Fruit fly (Drosophila melanogaster): ENCODE results near the gene CG12984.

dm6 chr3L:20950136-20950499 lies 41.4 kb upstream of the CG12984 start:
- TF ChIP-seq ranshi (GFP tag; IDR thresholded peaks at IDR 0.05) (no peak; the same call in 1 of the 2 replicates), CG7786 (GFP tag; optimal IDR thresholded peaks at IDR 0.05) (no peak), E2f1 (GFP tag; IDR thresholded peaks at IDR 0.05) (no peak), CG6175 (GFP tag; IDR thresholded peaks at IDR 0.05) (no peak), CG1832 (GFP tag; optimal IDR thresholded peaks at IDR 0.05) (no peak), CG10209 (GFP tag; optimal IDR thresholded peaks at IDR 0.05) (peak; percentile 55), crc (GFP tag; optimal IDR thresholded peaks at IDR 0.05) (no peak), odd (GFP tag; optimal IDR thresholded peaks at IDR 0.05) (no peak), sim (GFP tag; IDR thresholded peaks at IDR 0.05) (0 out of 2 replicates have a peak, but pooled peaks have one; percentile 15), zfh1 (GFP tag; IDR thresholded peaks at IDR 0.05) (peak; percentile 66), cwo (GFP tag; optimal IDR thresholded peaks at IDR 0.05) (peak; percentile 30)
